Fruit fly (Drosophila melanogaster) whole organism, pupa: ENCODE data around the gene omd.

Experiments
- CG10348 ChIP-seq: fragments of 200-800 bp; sonication (Bioruptor generic); IDR thresholded peaks from 2 replicates; pipeline ENCODE4 v1.3.6; 2022; ENCODE audit warnings: missing biosample characterization, missing genetic modification characterization
- CG12605 ChIP-seq: fragments of 200-800 bp; sonication (Bioruptor generic); IDR thresholded peaks from 2 replicates; pipeline ENCODE4 v1.3.6; 2022; ENCODE audit warnings: missing biosample characterization, missing genetic modification characterization
- CG13204 ChIP-seq: fragments of 200-800 bp; sonication (Bioruptor generic); optimal IDR thresholded peaks from 2 replicates; lab custom pipeline; 2018; ENCODE audit warnings: missing biosample characterization, mild to moderate bottlenecking, missing genetic modification characterization, moderate library complexity
- CG14655 ChIP-seq: fragments of 200-800 bp; sonication (Bioruptor generic); optimal IDR thresholded peaks from 3 replicates; lab custom pipeline; 2017; ENCODE audit warnings: mild to moderate bottlenecking, missing biosample characterization, missing genetic modification reagents, missing genetic modification characterization
- CG15710 ChIP-seq: fragments of 200-800 bp; sonication (Bioruptor generic); optimal IDR thresholded peaks from 2 replicates; lab custom pipeline; 2018; ENCODE audit warnings: missing biosample characterization, mild to moderate bottlenecking, missing genetic modification characterization, moderate library complexity
- CG17806 ChIP-seq: fragments of 200-800 bp; sonication (Bioruptor generic); optimal IDR thresholded peaks from 2 replicates; lab custom pipeline; 2018; ENCODE audit warnings: missing biosample characterization, mild to moderate bottlenecking, missing genetic modification characterization, moderate library complexity
- CG32121 ChIP-seq: fragments of 200-800 bp; sonication (Bioruptor generic); IDR thresholded peaks from 2 replicates; pipeline ENCODE4 v1.3.6; 2022; ENCODE audit warnings: missing biosample characterization, missing genetic modification characterization
- CG34367 ChIP-seq: fragments of 200-800 bp; sonication (Bioruptor generic); optimal IDR thresholded peaks from 2 replicates; lab custom pipeline; 2018; ENCODE audit warnings: missing biosample characterization, mild to moderate bottlenecking, missing genetic modification characterization
- CG4496 ChIP-seq: fragments of 200-800 bp; sonication (Bioruptor generic); IDR thresholded peaks from 3 replicates; pipeline ENCODE4 v1.3.6; 2022; ENCODE audit warnings: missing biosample characterization, missing genetic modification characterization
- CG8159 ChIP-seq: fragments of 200-800 bp; sonication (Bioruptor generic); optimal IDR thresholded peaks from 3 replicates; lab custom pipeline; 2018; ENCODE audit warnings: missing biosample characterization, mild to moderate bottlenecking, missing genetic modification characterization, moderate library complexity
- CG8301 ChIP-seq: fragments of 200-800 bp; sonication (Bioruptor generic); optimal IDR thresholded peaks from 2 replicates; lab custom pipeline; 2018; ENCODE audit warnings: missing biosample characterization, mild to moderate bottlenecking, missing genetic modification characterization
- CG9948 ChIP-seq: fragments of 200-800 bp; sonication (Bioruptor generic); optimal IDR thresholded peaks from 2 replicates; lab custom pipeline; 2018; ENCODE audit warnings: missing biosample characterization, mild to moderate bottlenecking, missing genetic modification characterization, moderate library complexity
- D1 ChIP-seq: fragments of 200-800 bp; sonication (Bioruptor generic); optimal IDR thresholded peaks from 2 replicates; lab custom pipeline; 2018; ENCODE audit warnings: missing biosample characterization, mild to moderate bottlenecking, missing genetic modification characterization, moderate library complexity
- EcR ChIP-seq: fragments of 200-800 bp; sonication (Bioruptor generic); optimal IDR thresholded peaks from 3 replicates; lab custom pipeline; 2019; ENCODE audit warnings: missing biosample characterization, missing genetic modification characterization, mild to moderate bottlenecking, moderate library complexity, missing genetic modification reagents
- Ets98B ChIP-seq: fragments of 200-800 bp; sonication (Bioruptor generic); IDR thresholded peaks from 2 replicates; pipeline ENCODE4 v1.3.6; 2022; ENCODE audit warnings: missing biosample characterization, missing genetic modification characterization
- Pif1A ChIP-seq: fragments of 200-800 bp; sonication (Bioruptor generic); optimal IDR thresholded peaks from 3 replicates; lab custom pipeline; 2016; ENCODE audit warnings: missing biosample characterization, missing genetic modification characterization
- Pif1B ChIP-seq: fragments of 200-800 bp; sonication (Bioruptor generic); optimal IDR thresholded peaks from 3 replicates; lab custom pipeline; 2016; ENCODE audit warnings: missing biosample characterization, missing genetic modification characterization
- Snoo ChIP-seq: fragments of 200-800 bp; sonication (Bioruptor generic); optimal IDR thresholded peaks from 3 replicates; lab custom pipeline; 2017; ENCODE audit warnings: missing biosample characterization, mild to moderate bottlenecking, missing genetic modification characterization, inconsistent platforms
- fd96Ca ChIP-seq: fragments of 200-800 bp; sonication (Bioruptor generic); IDR thresholded peaks from 3 replicates; pipeline ENCODE4 v1.3.6; 2022; ENCODE audit warnings: missing biosample characterization, missing genetic modification characterization
- gl ChIP-seq: fragments of 200-800 bp; sonication (Bioruptor generic); optimal IDR thresholded peaks from 2 replicates; lab custom pipeline; 2018; ENCODE audit warnings: missing biosample characterization, mild to moderate bottlenecking, missing genetic modification characterization
- rn ChIP-seq: fragments of 200-800 bp; sonication (Bioruptor generic); IDR thresholded peaks from 2 replicates; pipeline ENCODE4 v1.3.6; 2022; ENCODE audit warnings: missing biosample characterization, missing genetic modification characterization

Gene omd

DNA sequence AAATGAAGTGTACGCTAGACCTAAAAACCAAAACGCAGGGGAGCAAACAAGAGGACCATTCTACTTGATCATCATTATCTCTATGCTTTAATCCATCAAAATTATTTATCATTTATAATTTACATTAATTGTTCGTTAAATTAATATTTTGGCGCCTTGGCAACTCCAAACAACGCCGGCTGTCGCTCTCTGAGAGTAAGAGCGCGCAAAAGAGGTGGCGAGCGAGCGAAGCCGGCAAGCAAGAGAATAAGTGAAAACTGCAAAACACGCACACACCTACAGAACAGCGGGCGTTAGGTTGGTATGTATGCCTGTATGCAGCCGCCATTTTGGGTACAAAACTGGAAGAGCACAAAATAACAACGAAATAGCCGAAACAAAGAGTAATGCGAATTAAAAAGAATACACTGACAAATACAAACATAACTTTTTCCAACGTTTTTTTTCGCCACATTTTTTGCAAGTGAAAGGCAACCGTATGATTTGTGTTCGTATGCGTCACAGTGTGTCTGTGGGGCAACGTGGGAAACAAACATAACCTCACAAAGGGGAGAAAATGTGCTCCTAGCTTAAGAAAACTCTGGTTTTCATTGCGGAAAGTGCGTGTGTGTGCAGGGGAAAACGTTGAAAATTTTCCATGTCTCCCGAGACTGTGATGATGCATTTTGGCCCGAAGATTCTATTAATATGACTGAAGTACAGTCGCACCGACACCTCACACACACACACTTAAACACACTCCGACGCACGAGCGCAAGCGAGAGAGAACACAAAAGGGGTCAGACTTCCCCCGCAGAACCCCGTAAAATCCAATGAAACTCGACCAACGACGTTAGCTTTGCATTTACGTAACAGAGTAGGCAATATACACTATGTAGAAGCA lies 42.0 kb downstream of the omd start:
- TF ChIP-seq CG15710 (tag; lab: Kevin White, UChicago) (peak; percentile 30), Pif1A (peak; percentile 67), CG10348 (GFP tag; lab: Robert Waterston, UW) (no peak), CG9948 (tag; lab: Kevin White, UChicago) (no peak), D1 (no peak), fd96Ca (GFP tag; lab: Robert Waterston, UW) (no peak), CG4496 (GFP tag; lab: Robert Waterston, UW) (no peak), Pif1B (GFP tag; lab: Kevin White, UChicago) (peak; percentile 69), CG13204 (GFP tag; lab: Kevin White, UChicago) (no peak), Snoo (tag; lab: Kevin White, UChicago) (peak; percentile 25), CG8159 (no peak), gl (tag; lab: Kevin White, UChicago) (no peak), Ets98B (GFP tag; lab: Robert Waterston, UW) (peak; percentile 59; the same call in 1 of the 2 replicates), CG12605 (GFP tag; lab: Robert Waterston, UW) (no peak), CG17806 (tag; lab: Kevin White, UChicago) (peak; percentile 25), EcR (GFP tag; lab: Kevin White, UChicago) (peak; percentile 16), CG34367 (tag; lab: Kevin White, UChicago) (no peak), rn (GFP tag; lab: Robert Waterston, UW) (no peak), CG8301 (tag; lab: Kevin White, UChicago) (no peak), CG14655 (no peak), CG32121 (GFP tag; lab: Robert Waterston, UW) (peak; percentile 52; the same call in 1 of the 2 replicates)

DNA sequence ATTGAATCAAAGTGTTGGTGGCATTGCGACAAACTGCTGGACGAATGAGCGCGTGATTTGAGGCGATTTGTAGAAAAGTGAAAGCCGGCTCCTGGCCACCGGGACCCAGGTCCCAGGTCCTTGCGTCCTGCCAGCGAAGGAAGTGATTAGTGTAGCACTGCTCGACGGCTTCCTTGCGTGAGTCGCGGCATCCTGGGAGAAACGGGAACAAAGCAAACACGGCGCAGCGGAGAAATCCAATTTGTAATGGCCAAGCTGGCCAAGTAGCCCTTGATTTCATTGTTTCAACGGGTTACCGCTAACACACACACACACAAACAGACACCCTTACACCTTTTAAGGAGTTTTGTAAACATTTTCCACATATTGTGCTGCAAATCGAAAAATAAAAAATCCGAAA lies 55.4 kb downstream of the omd start, which contains the start of gene CG10841:
TSS of gene CG10841 (plus strand) at position 301 of the 400 bp plus-strand sequence.
- TF ChIP-seq gl (tag; lab: Kevin White, UChicago) (no peak), CG17806 (tag; lab: Kevin White, UChicago) (no peak), CG8159 (no peak), CG12605 (GFP tag; lab: Robert Waterston, UW) (no peak), CG4496 (GFP tag; lab: Robert Waterston, UW) (no peak), Ets98B (GFP tag; lab: Robert Waterston, UW) (no peak), D1 (no peak)
